Comparison of ENCODE assay signal across 2 fruit fly cellular contexts in genomic region chr3R:30833078-30833477, dm6.
TF ChIP-seq lines count a peak whose summit lies in the region.

No protein-coding gene starts in this region.

TF ChIP-seq in whole organism, embryonic, 481 proteins besides CTCF, POLR2A, EP300 and RAD21 (continued from another document):
- TF ChIP-seq CG5180 (GFP tag; optimal IDR thresholded peaks at IDR 0.05; lab: Kevin White, UChicago) (peak; percentile 58), wdn (GFP tag; IDR thresholded peaks at IDR 0.05; lab: Robert Waterston, UW) (no peak), Ravus (GFP tag; IDR thresholded peaks at IDR 0.05; lab: Robert Waterston, UW) (no peak), Ptx1 (GFP tag; IDR thresholded peaks at IDR 0.05; lab: Robert Waterston, UW) (no peak), corto (GFP tag; optimal IDR thresholded peaks at IDR 0.05; lab: Kevin White, UChicago) (no peak), bsh (GFP tag; optimal IDR thresholded peaks at IDR 0.05; lab: Kevin White, UChicago) (peak in 1 of 2 experiments; percentile 42), dmrt11E (tag; optimal IDR thresholded peaks at IDR 0.05; lab: Kevin White, UChicago) (no peak), dpn (GFP tag; optimal IDR thresholded peaks at IDR 0.05; lab: Kevin White, UChicago) (no peak)

TF ChIP-seq in whole organism, prepupa, 60 proteins besides CTCF, POLR2A, EP300 and RAD21 (continued from another document):
- TF ChIP-seq acj6 (GFP tag; optimal IDR thresholded peaks at IDR 0.05; lab: Kevin White, UChicago) (peak; percentile 48), spab (GFP tag; optimal IDR thresholded peaks at IDR 0.05; lab: Kevin White, UChicago) (peak; percentile 11), CG9139 (GFP tag; optimal IDR thresholded peaks at IDR 0.05; lab: Kevin White, UChicago) (no peak), vri (GFP tag; optimal IDR thresholded peaks at IDR 0.05; lab: Kevin White, UChicago) (peak; percentile 33), eg (GFP tag; IDR thresholded peaks at IDR 0.05; lab: Robert Waterston, UW) (peak; percentile 76), CG32006 (GFP tag; optimal IDR thresholded peaks at IDR 0.05; lab: Kevin White, UChicago) (peak; percentile 61), Sox14 (GFP tag; optimal IDR thresholded peaks at IDR 0.05; lab: Kevin White, UChicago) (peak; percentile 4), CG10631 (GFP tag; optimal IDR thresholded peaks at IDR 0.05; lab: Kevin White, UChicago) (peak; percentile 69), OdsH (GFP tag; optimal IDR thresholded peaks at IDR 0.05; lab: Kevin White, UChicago) (peak; percentile 28), achi (GFP tag; optimal IDR thresholded peaks at IDR 0.05; lab: Kevin White, UChicago) (peak; percentile 45), lz (GFP tag; optimal IDR thresholded peaks at IDR 0.05; lab: Kevin White, UChicago) (no peak), pdm3 (GFP tag; optimal IDR thresholded peaks at IDR 0.05; lab: Kevin White, UChicago) (peak; percentile 34), Sox102F (GFP tag; optimal IDR thresholded peaks at IDR 0.05; lab: Kevin White, UChicago) (peak; percentile 7), Gug (GFP tag; IDR thresholded peaks at IDR 0.05; lab: Robert Waterston, UW) (peak; percentile 42), svp (GFP tag; lab: Kevin White, UChicago) (peak; percentile 34)
